Worm (Caenorhabditis elegans) whole organism, late embryonic: ENCODE measurements around the gene C12D8.13.

Source experiments
- ama-1 ChIP-seq: fragments of 150-350 bp; optimal IDR thresholded peaks from 2 replicates; lab custom pipeline; 2014
- ceh-18 ChIP-seq: sonication (generic microtip); optimal IDR thresholded peaks from 2 replicates; lab custom pipeline; 2016; ENCODE audit warnings: missing genetic modification characterization, missing compliant biosample characterization
- ceh-2 ChIP-seq: sonication (generic microtip); optimal IDR thresholded peaks from 2 replicates; lab custom pipeline; 2016; ENCODE audit warnings: missing genotype, missing genetic modification characterization, missing compliant biosample characterization
- ceh-30 ChIP-seq: fragments of 150-350 bp; optimal IDR thresholded peaks from 2 replicates; lab custom pipeline; 2014; ENCODE audit warnings: missing biosample characterization, missing genetic modification characterization
- ceh-48 ChIP-seq: sonication (generic microtip); optimal IDR thresholded peaks from 2 replicates; lab custom pipeline; 2016; ENCODE audit warnings: missing genetic modification characterization, inconsistent platforms, missing compliant biosample characterization
- lin-11 ChIP-seq: fragments of 200-800 bp; sonication (Bioruptor generic); optimal IDR thresholded peaks from 2 replicates; lab custom pipeline; 2018; ENCODE audit warnings: mild to moderate bottlenecking, missing genetic modification characterization, missing compliant biosample characterization
- mec-3 ChIP-seq: sonication (generic microtip); optimal IDR thresholded peaks from 2 replicates; lab custom pipeline; 2016; ENCODE audit warnings: borderline replicate concordance, missing genetic modification characterization, missing compliant biosample characterization
- pat-9 ChIP-seq: fragments of 200-800 bp; sonication (Bioruptor generic); optimal IDR thresholded peaks from 2 replicates; lab custom pipeline; 2018; ENCODE audit warnings: mild to moderate bottlenecking, missing genetic modification characterization, moderate library complexity, missing compliant biosample characterization
- tbx-2 ChIP-seq: sonication (generic microtip); optimal IDR thresholded peaks from 2 replicates; lab custom pipeline; 2016; ENCODE audit warnings: missing genetic modification characterization, missing compliant biosample characterization
- ztf-16 ChIP-seq: sonication (generic microtip); optimal IDR thresholded peaks from 2 replicates; lab custom pipeline; 2017; ENCODE audit warnings: missing genetic modification characterization, missing compliant biosample characterization

DNA sequence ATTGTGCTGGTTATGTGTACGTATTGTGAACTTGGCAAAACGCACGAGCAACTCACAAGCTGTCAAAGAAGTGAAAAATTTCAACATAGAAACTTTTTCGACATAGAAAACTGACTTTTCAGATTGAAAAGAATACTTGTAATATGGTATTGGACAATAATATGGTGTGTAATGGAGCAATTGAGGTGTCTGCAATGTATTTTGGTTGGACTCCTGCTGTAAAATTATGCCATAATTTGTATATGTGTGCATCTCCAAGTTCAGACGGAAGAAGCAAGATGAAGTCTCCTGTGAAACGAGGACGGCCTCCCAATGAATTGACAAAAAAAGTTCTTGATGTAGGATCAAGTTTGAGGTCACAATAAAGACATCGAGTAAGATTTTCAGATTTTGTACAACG, 36.7 kb downstream of the C12D8.13 start:
- no peak for TF ChIP-seq pat-9
- no peak for TF ChIP-seq mec-3
- TF ChIP-seq tbx-2 = no peak
- TF ChIP-seq lin-11 (tag; lab: Kevin White, UChicago) = no peak
- TF ChIP-seq ama-1 (lab: Kevin White, UChicago) = no peak
- no peak for TF ChIP-seq ceh-18 (tag; lab: Kevin White, UChicago)
- no peak for TF ChIP-seq ceh-2 (tag; lab: Kevin White, UChicago)
- TF ChIP-seq ceh-30 (tag; lab: Kevin White, UChicago) = no peak
- TF ChIP-seq ceh-48 (tag; lab: Kevin White, UChicago) = no peak
- no peak for TF ChIP-seq ztf-16 (tag; lab: Kevin White, UChicago)
